Fruit fly (Drosophila melanogaster): ENCODE data around the gene PolrMT.

PolrMT gene

DNA sequence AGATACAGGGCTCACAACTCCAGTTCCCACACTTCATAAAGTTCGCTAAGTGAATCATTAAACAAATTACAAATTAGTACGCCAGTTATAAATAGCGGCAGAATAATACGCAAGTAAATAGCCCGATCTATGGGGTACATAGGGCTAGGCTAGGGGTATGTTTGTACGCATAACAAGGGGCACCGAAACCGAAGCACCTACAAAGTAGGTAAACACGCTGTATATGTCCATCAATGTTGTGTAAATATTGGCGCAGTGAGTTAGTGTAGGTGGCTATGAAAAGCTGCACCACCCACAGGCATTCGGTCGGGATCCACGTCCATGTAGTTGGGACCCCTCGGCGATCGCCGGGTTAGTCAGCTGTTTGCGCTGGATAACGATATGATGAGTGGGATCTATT lies 36.0 kb downstream of the PolrMT start (continued):
- TF ChIP-seq CG17361 (GFP tag; IDR thresholded peaks at IDR 0.05) (peak; percentile 83; the same call in 2 of the 3 replicates), ERR (GFP tag; optimal IDR thresholded peaks at IDR 0.05) (peak; percentile 91), TFAM (GFP tag; optimal IDR thresholded peaks at IDR 0.05) (peak; percentile 92), ase (GFP tag; IDR thresholded peaks at IDR 0.05) (peak; percentile 84; the same call in 2 of the 3 replicates), h (optimal IDR thresholded peaks at IDR 0.05) (no peak), CG11456 (GFP tag; IDR thresholded peaks at IDR 0.05) (peak; percentile 90), HmgZ (tag; optimal IDR thresholded peaks at IDR 0.05) (peak; percentile 96), CG31365 (tag; optimal IDR thresholded peaks at IDR 0.05) (peak; percentile 89), B-H2 (GFP tag; optimal IDR thresholded peaks at IDR 0.05) (peak; percentile 88), pros (GFP tag; optimal IDR thresholded peaks at IDR 0.05) (peak; percentile 5), sima (GFP tag; optimal IDR thresholded peaks at IDR 0.05) (peak; percentile 84), jigr1 (GFP tag; IDR thresholded peaks at IDR 0.05) (no peak), Scr (GFP tag; IDR thresholded peaks at IDR 0.05; ENCODE audit: partially characterized antibody) (no peak), CG12391 (tag; optimal IDR thresholded peaks at IDR 0.05) (peak; percentile 80), rib (GFP tag; IDR thresholded peaks at IDR 0.05) (peak; percentile 91), unc-4 (GFP tag; IDR thresholded peaks at IDR 0.05; ENCODE audit: partially characterized antibody) (no peak), dmrt99B (tag; optimal IDR thresholded peaks at IDR 0.05) (peak; percentile 86), Doc3 (GFP tag; IDR thresholded peaks at IDR 0.05; ENCODE audit: partially characterized antibody) (no peak), CG14860 (GFP tag; IDR thresholded peaks at IDR 0.05; ENCODE audit: partially characterized antibody) (no peak), Ptx1 (GFP tag; IDR thresholded peaks at IDR 0.05) (peak; percentile 74), pum (GFP tag; optimal IDR thresholded peaks at IDR 0.05) (peak; percentile 85), dan (GFP tag; IDR thresholded peaks at IDR 0.05) (no peak), Nf-YB (GFP tag; optimal IDR thresholded peaks at IDR 0.05) (peak; percentile 79), eve (GFP tag; optimal IDR thresholded peaks at IDR 0.05) (no peak), CG16863 (GFP tag; optimal IDR thresholded peaks at IDR 0.05) (peak; percentile 93), Drgx (GFP tag; IDR thresholded peaks at IDR 0.05) (peak; percentile 73), CG6254 (GFP tag; optimal IDR thresholded peaks at IDR 0.05) (peak; percentile 93), scrt (GFP tag; optimal IDR thresholded peaks at IDR 0.05) (peak; percentile 82), bigmax (GFP tag; optimal IDR thresholded peaks at IDR 0.05) (peak; percentile 76), Hand (GFP tag; optimal IDR thresholded peaks at IDR 0.05) (peak; percentile 70), hkb (optimal IDR thresholded peaks at IDR 0.05) (no peak), hkb (GFP tag; IDR thresholded peaks at IDR 0.05) (peak; percentile 94), Dbx (GFP tag; IDR thresholded peaks at IDR 0.05) (peak; percentile 92), CG16779 (GFP tag; IDR thresholded peaks at IDR 0.05) (peak; percentile 82), lmd (GFP tag; IDR thresholded peaks at IDR 0.05) (peak; percentile 56), CG14965 (GFP tag; optimal IDR thresholded peaks at IDR 0.05; ENCODE audit: borderline replicate concordance) (peak; percentile 91), CG4730 (GFP tag; IDR thresholded peaks at IDR 0.05) (peak; percentile 53; the same call in 1 of the 2 replicates), Mrtf (GFP tag; IDR thresholded peaks at IDR 0.05) (peak; percentile 71; the same call in 1 of the 3 replicates), CG10543 (GFP tag; optimal IDR thresholded peaks at IDR 0.05) (peak; percentile 95), CG1024 (GFP tag; IDR thresholded peaks at IDR 0.05) (peak; percentile 93), CG33557 (GFP tag; optimal IDR thresholded peaks at IDR 0.05) (peak; percentile 97), Bgb (GFP tag; IDR thresholded peaks at IDR 0.05; ENCODE audit: partially characterized antibody) (no peak), prd (optimal IDR thresholded peaks at IDR 0.05) (no peak), prd (GFP tag; IDR thresholded peaks at IDR 0.05) (peak; percentile 77), CG10462 (GFP tag; optimal IDR thresholded peaks at IDR 0.05) (peak; percentile 90), Optix (GFP tag; IDR thresholded peaks at IDR 0.05) (peak; percentile 84), CG2712 (tag; optimal IDR thresholded peaks at IDR 0.05) (peak; percentile 85), CG3065 (GFP tag; optimal IDR thresholded peaks at IDR 0.05) (peak; percentile 93), Mes4 (GFP tag; optimal IDR thresholded peaks at IDR 0.05) (peak; percentile 93), dpn (GFP tag; optimal IDR thresholded peaks at IDR 0.05) (peak; percentile 81 to 93), Awh (GFP tag; IDR thresholded peaks at IDR 0.05) (peak; percentile 98), tio (GFP tag; optimal IDR thresholded peaks at IDR 0.05) (peak; percentile 87)
